Worm (Caenorhabditis elegans) whole organism, young adult: Measurements from ENCODE around the gene srh-251.

Source experiments
- B0261.1 ChIP-seq: sonication (generic microtip); optimal IDR thresholded peaks from 2 replicates; lab custom pipeline; 2016; ENCODE audit warnings: mild to moderate bottlenecking, missing genetic modification characterization, moderate library complexity, missing compliant biosample characterization
- B0336.3 ChIP-seq: fragments of 200-800 bp; sonication (Bioruptor generic); IDR thresholded peaks from 2 replicates; pipeline ENCODE4 v1.3.6; 2022; ENCODE audit warnings: missing genetic modification characterization, missing compliant biosample characterization
- F10E7.11 ChIP-seq: sonication (generic microtip); optimal IDR thresholded peaks from 2 replicates; lab custom pipeline; 2017; ENCODE audit warnings: mild to moderate bottlenecking, missing genetic modification characterization, moderate library complexity, missing compliant biosample characterization
- F55B11.4 ChIP-seq: sonication (generic microtip); optimal IDR thresholded peaks from 2 replicates; lab custom pipeline; 2016; ENCODE audit warnings: missing compliant biosample characterization, missing genetic modification characterization, borderline replicate concordance; ENCODE audit not compliant: insufficient read depth
- T07F8.4 ChIP-seq: sonication (generic microtip); optimal IDR thresholded peaks from 2 replicates; lab custom pipeline; 2016; ENCODE audit warnings: mild to moderate bottlenecking, missing genetic modification characterization, moderate library complexity, missing compliant biosample characterization
- Y53G8AR.9 ChIP-seq: fragments of 200-800 bp; sonication (Bioruptor generic); conservative IDR thresholded peaks from 2 replicates; pipeline ENCODE4 v1.3.6; 2022; ENCODE audit warnings: missing genetic modification reagents, missing genetic modification characterization, missing compliant biosample characterization
- Y79H2A.3 ChIP-seq: fragments of 200-800 bp; sonication (Bioruptor generic); conservative IDR thresholded peaks from 2 replicates; pipeline ENCODE4 v1.3.6; 2022; ENCODE audit warnings: missing genetic modification reagents, missing genetic modification characterization, missing compliant biosample characterization
- ama-1 ChIP-seq, 3 experiments: fragments of 150-350 bp in 1 of 3; sonication (generic microtip) in 2 of 3; optimal IDR thresholded peaks; 2 replicates each; lab custom pipeline; 2014 to 2018; ENCODE audit warnings: missing biosample characterization in 2 of 3, missing genetic modification characterization in 2 of 3, missing genetic modification reagents in 2 of 3
- atf-7 ChIP-seq: sonication (generic microtip); optimal IDR thresholded peaks from 2 replicates; lab custom pipeline; 2017; ENCODE audit warnings: mild to moderate bottlenecking, missing genetic modification characterization, missing compliant biosample characterization
- attf-3 ChIP-seq: fragments of 200-800 bp; sonication (Bioruptor generic); conservative IDR thresholded peaks from 2 replicates; pipeline ENCODE4 v1.3.6; 2022; ENCODE audit warnings: missing genetic modification reagents, missing genetic modification characterization, missing compliant biosample characterization
- attf-5 ChIP-seq: fragments of 200-800 bp; sonication (Bioruptor generic); optimal IDR thresholded peaks from 2 replicates; lab custom pipeline; 2018; ENCODE audit warnings: mild to moderate bottlenecking, missing genetic modification characterization, missing compliant biosample characterization
- attf-6 ChIP-seq: fragments of 200-800 bp; sonication (Bioruptor generic); IDR thresholded peaks from 2 replicates; pipeline ENCODE4 v1.3.6; 2022; ENCODE audit warnings: missing genetic modification reagents, missing genetic modification characterization, missing compliant biosample characterization
- bed-1 ChIP-seq: fragments of 200-800 bp; sonication (Bioruptor generic); IDR thresholded peaks from 2 replicates; pipeline ENCODE4 v1.3.6; 2022; ENCODE audit warnings: missing genetic modification reagents, missing genetic modification characterization, missing compliant biosample characterization
- ccch-3 ChIP-seq: fragments of 200-800 bp; sonication (Bioruptor generic); optimal IDR thresholded peaks from 2 replicates; lab custom pipeline; 2018; ENCODE audit warnings: mild to moderate bottlenecking, missing genetic modification characterization, missing compliant biosample characterization
- cebp-1 ChIP-seq, 2 experiments: fragments of 200-800 bp in 1 of 2; sonication (Bioruptor generic) in 1 of 2; sonication (generic microtip) in 1 of 2; IDR thresholded peaks in 1 of 2; optimal IDR thresholded peaks in 1 of 2; 2 replicates each; pipeline versions ENCODE4 v1.3.6 to Lab custom; 2017 to 2022; ENCODE audit warnings: missing compliant biosample characterization in 2 of 2, missing genetic modification characterization in 2 of 2, mild to moderate bottlenecking in 1 of 2, missing genetic modification reagents in 1 of 2, moderate library complexity in 1 of 2
- ceh-40 ChIP-seq: fragments of 200-800 bp; sonication (Bioruptor generic); IDR thresholded peaks from 2 replicates; pipeline ENCODE4 v1.3.6; 2022; ENCODE audit warnings: missing genetic modification characterization, missing compliant biosample characterization
- ceh-58 ChIP-seq: fragments of 200-800 bp; sonication (Bioruptor generic); IDR thresholded peaks from 2 replicates; pipeline ENCODE4 v1.3.6; 2022; ENCODE audit warnings: missing genetic modification characterization, missing compliant biosample characterization
- ceh-79 ChIP-seq: sonication (generic microtip); optimal IDR thresholded peaks from 2 replicates; lab custom pipeline; 2017; ENCODE audit warnings: mild to moderate bottlenecking, missing genetic modification characterization, missing compliant biosample characterization
- die-1 ChIP-seq: sonication (generic microtip); optimal IDR thresholded peaks from 2 replicates; lab custom pipeline; 2016; ENCODE audit warnings: missing genotype, mild to moderate bottlenecking, missing genetic modification characterization, missing compliant biosample characterization
- dpff-1 ChIP-seq: sonication (generic microtip); optimal IDR thresholded peaks from 2 replicates; lab custom pipeline; 2017; ENCODE audit warnings: mild to moderate bottlenecking, missing genetic modification characterization, missing compliant biosample characterization
- egl-18 ChIP-seq: fragments of 200-800 bp; sonication (Bioruptor generic); IDR thresholded peaks from 2 replicates; pipeline ENCODE4 v1.3.6; 2022; ENCODE audit warnings: missing genetic modification reagents, missing genetic modification characterization, missing compliant biosample characterization
- egrh-3 ChIP-seq: fragments of 200-800 bp; sonication (Bioruptor generic); IDR thresholded peaks from 2 replicates; pipeline ENCODE4 v1.3.6; 2022; ENCODE audit warnings: missing genetic modification reagents, missing genetic modification characterization, missing compliant biosample characterization
- ets-4 ChIP-seq: fragments of 200-800 bp; sonication (Bioruptor generic); optimal IDR thresholded peaks from 2 replicates; lab custom pipeline; 2018; ENCODE audit warnings: mild to moderate bottlenecking, missing genetic modification characterization, missing compliant biosample characterization
- him-1 ChIP-seq: sonication (generic microtip); optimal IDR thresholded peaks from 2 replicates; lab custom pipeline; 2016; ENCODE audit warnings: missing genotype, missing genetic modification reagents, missing genetic modification characterization, missing compliant biosample characterization
- hsf-1 ChIP-seq: fragments of 200-800 bp; sonication (Bioruptor generic); IDR thresholded peaks from 2 replicates; pipeline ENCODE4 v1.3.6; 2022; ENCODE audit warnings: missing genetic modification reagents, missing genetic modification characterization, missing compliant biosample characterization
- let-607 ChIP-seq, 2 experiments: fragments of 200-800 bp in 1 of 2; sonication (Bioruptor generic) in 1 of 2; sonication (generic microtip) in 1 of 2; optimal IDR thresholded peaks; 2 replicates each; lab custom pipeline; 2016 to 2018; ENCODE audit warnings: mild to moderate bottlenecking in 2 of 2, missing compliant biosample characterization in 2 of 2, missing genetic modification characterization in 2 of 2, moderate library complexity in 2 of 2, missing genotype in 1 of 2
- lin-26 ChIP-seq: fragments of 200-800 bp; sonication (Bioruptor generic); IDR thresholded peaks from 2 replicates; pipeline ENCODE4 v1.3.6; 2022; ENCODE audit warnings: missing genetic modification reagents, missing genetic modification characterization, missing compliant biosample characterization
- lin-35 ChIP-seq, 3 experiments: fragments of 150-350 bp in 2 of 3; sonication (generic microtip) in 1 of 3; optimal IDR thresholded peaks; 2 replicates each; lab custom pipeline; 2014 to 2018; ENCODE audit warnings: missing biosample characterization in 3 of 3, missing genetic modification characterization in 3 of 3, missing genetic modification reagents in 3 of 3
- lin-40 ChIP-seq: sonication (generic microtip); optimal IDR thresholded peaks from 2 replicates; lab custom pipeline; 2016; ENCODE audit warnings: missing genetic modification characterization, mild to moderate bottlenecking, missing compliant biosample characterization, missing genotype, missing genetic modification reagents
- lsl-1 ChIP-seq: fragments of 200-800 bp; sonication (Bioruptor generic); optimal IDR thresholded peaks from 2 replicates; lab custom pipeline; 2018; ENCODE audit warnings: mild to moderate bottlenecking, missing genetic modification characterization, moderate library complexity, missing compliant biosample characterization
- madf-3 ChIP-seq: fragments of 200-800 bp; sonication (Bioruptor generic); IDR thresholded peaks from 2 replicates; pipeline ENCODE4 v1.3.6; 2022; ENCODE audit warnings: missing genetic modification reagents, missing genetic modification characterization, missing compliant biosample characterization
- madf-8 ChIP-seq: fragments of 200-800 bp; sonication (Bioruptor generic); conservative IDR thresholded peaks from 2 replicates; pipeline ENCODE4 v1.3.6; 2022; ENCODE audit warnings: missing genetic modification reagents, missing genetic modification characterization, missing compliant biosample characterization
- mel-28 ChIP-seq: sonication (generic microtip); optimal IDR thresholded peaks from 2 replicates; lab custom pipeline; 2016; ENCODE audit warnings: borderline replicate concordance, mild to moderate bottlenecking, missing genetic modification characterization, missing compliant biosample characterization
- mes-4 ChIP-seq: sonication (generic microtip); optimal IDR thresholded peaks from 2 replicates; lab custom pipeline; 2016; ENCODE audit warnings: missing genotype, missing genetic modification characterization, missing compliant biosample characterization
- mxl-1 ChIP-seq: sonication (generic microtip); optimal IDR thresholded peaks from 2 replicates; lab custom pipeline; 2016; ENCODE audit warnings: missing genetic modification characterization, missing compliant biosample characterization
- nhr-80 ChIP-seq: sonication (generic microtip); optimal IDR thresholded peaks from 2 replicates; lab custom pipeline; 2016; ENCODE audit warnings: missing genetic modification characterization, missing compliant biosample characterization
- nhr-90 ChIP-seq: sonication (generic microtip); optimal IDR thresholded peaks from 2 replicates; lab custom pipeline; 2016; ENCODE audit warnings: missing genotype, mild to moderate bottlenecking, missing genetic modification characterization, missing compliant biosample characterization
- pha-4 ChIP-seq: fragments of 150-350 bp; sonication (generic microtip); optimal IDR thresholded peaks from 2 replicates; lab custom pipeline; 2014; ENCODE audit warnings: missing biosample characterization, missing genetic modification reagents, missing genetic modification characterization
- rpc-1 ChIP-seq, 2 experiments: fragments of 150-350 bp in 1 of 2; sonication (generic microtip) in 1 of 2; optimal IDR thresholded peaks; 2 replicates each; lab custom pipeline; 2014 to 2018; ENCODE audit warnings: missing biosample characterization in 1 of 2, missing genetic modification characterization in 1 of 2, missing genetic modification reagents in 1 of 2, missing genotype in 1 of 2
- snpc-1.1 ChIP-seq: sonication (generic microtip); optimal IDR thresholded peaks from 2 replicates; lab custom pipeline; 2017; ENCODE audit warnings: missing genetic modification characterization, mild to moderate bottlenecking, missing compliant biosample characterization, antibody characterized with exemption, moderate library complexity, missing genotype, missing genetic modification reagents; ENCODE audit not compliant: insufficient read depth
- zfh-2 ChIP-seq: fragments of 200-800 bp; sonication (Bioruptor generic); conservative IDR thresholded peaks from 2 replicates; pipeline ENCODE4 v1.3.6; 2022; ENCODE audit warnings: missing genetic modification reagents, missing genetic modification characterization, missing compliant biosample characterization
- zim-3 ChIP-seq: sonication (generic microtip); optimal IDR thresholded peaks from 2 replicates; lab custom pipeline; 2017; ENCODE audit warnings: mild to moderate bottlenecking, missing genetic modification characterization, moderate library complexity, missing compliant biosample characterization
- ztf-18 ChIP-seq: sonication (generic microtip); optimal IDR thresholded peaks from 2 replicates; lab custom pipeline; 2016; ENCODE audit warnings: missing genotype, mild to moderate bottlenecking, missing genetic modification characterization, missing compliant biosample characterization
- ztf-22 ChIP-seq: fragments of 200-800 bp; sonication (Bioruptor generic); optimal IDR thresholded peaks from 2 replicates; lab custom pipeline; 2018; ENCODE audit warnings: mild to moderate bottlenecking, missing genetic modification characterization, moderate library complexity, missing compliant biosample characterization
- ztf-25 ChIP-seq: fragments of 200-800 bp; sonication (Bioruptor generic); IDR thresholded peaks from 2 replicates; pipeline ENCODE4 v1.3.6; 2022; ENCODE audit warnings: missing genetic modification reagents, missing genetic modification characterization, missing compliant biosample characterization
- ztf-6 ChIP-seq: fragments of 200-800 bp; sonication (Bioruptor generic); IDR thresholded peaks from 2 replicates; pipeline ENCODE4 v1.3.6; 2022; ENCODE audit warnings: missing genetic modification reagents, missing genetic modification characterization, missing compliant biosample characterization

The srh-251 gene

ce11 chrV:15397139-15397538 is 17.4 kb upstream of the srh-251 start (continued):
- no peak for TF ChIP-seq cebp-1 (GFP tag; IDR thresholded peaks at IDR 0.05; lab: Robert Waterston, UW)
- no peak for TF ChIP-seq cebp-1 (tag; optimal IDR thresholded peaks at IDR 0.05; lab: Kevin White, UChicago)
- peak; percentile 50; the same call in 1 of the 2 replicates for TF ChIP-seq lin-26 (GFP tag; lab: Robert Waterston, UW)
- peak; percentile 34 for TF ChIP-seq snpc-1.1 (tag; lab: Kevin White, UChicago)
- TF ChIP-seq attf-5 (GFP tag; lab: Kevin White, UChicago), result no peak
- no peak for TF ChIP-seq ceh-79
- TF ChIP-seq ztf-18, result no peak
- TF ChIP-seq nhr-80 (tag; lab: Kevin White, UChicago), result no peak
- TF ChIP-seq lsl-1 (GFP tag; lab: Kevin White, UChicago), result peak; percentile 37
- TF ChIP-seq attf-3 (GFP tag; lab: Robert Waterston, UW), result no peak
- no peak for TF ChIP-seq mes-4 (tag; lab: Kevin White, UChicago)
- TF ChIP-seq madf-3 (GFP tag; lab: Robert Waterston, UW), result 0 out of 2 replicates have a peak, but pooled peaks have one; percentile 16
- TF ChIP-seq lin-40 (tag; lab: Kevin White, UChicago), result no peak
- TF ChIP-seq pha-4 (tag; lab: Kevin White, UChicago), result no peak
- TF ChIP-seq F55B11.4, result no peak
- peak; percentile 75 for TF ChIP-seq Y53G8AR.9
- peak; percentile 21; the same call in 1 of the 2 replicates for TF ChIP-seq Y79H2A.3
- no peak for TF ChIP-seq T07F8.4 (tag; lab: Kevin White, UChicago)
- TF ChIP-seq zfh-2 (GFP tag; lab: Robert Waterston, UW), result no peak
- no peak for TF ChIP-seq rpc-1 (optimal IDR thresholded peaks at IDR 0.05; lab: Kevin White, UChicago)
- TF ChIP-seq rpc-1 (tag; optimal IDR thresholded peaks at IDR 0.05; lab: Kevin White, UChicago), result peak; percentile 10
- peak; percentile 83 for TF ChIP-seq hsf-1 (GFP tag; lab: Robert Waterston, UW)
- TF ChIP-seq mel-28 (tag; lab: Kevin White, UChicago), result no peak
- TF ChIP-seq him-1 (tag; lab: Kevin White, UChicago), result peak; percentile 37
- TF ChIP-seq B0336.3 (GFP tag; lab: Robert Waterston, UW), result peak; percentile 72; the same call in 1 of the 2 replicates
- TF ChIP-seq madf-8, result peak; percentile 34; the same call in 1 of the 2 replicates
- peak in 1 of 3 experiments; percentile 2 for TF ChIP-seq lin-35 (GFP tag; optimal IDR thresholded peaks at IDR 0.05; lab: Kevin White, UChicago)
- TF ChIP-seq ama-1 (optimal IDR thresholded peaks at IDR 0.05; lab: Kevin White, UChicago), result no peak
- peak in 1 of 2 experiments; percentile 28 for TF ChIP-seq ama-1 (GFP tag; optimal IDR thresholded peaks at IDR 0.05; lab: Kevin White, UChicago)
- TF ChIP-seq atf-7 (tag; lab: Kevin White, UChicago), result no peak
- no peak for TF ChIP-seq ztf-22 (GFP tag; lab: Kevin White, UChicago)
- TF ChIP-seq ztf-6 (GFP tag; lab: Robert Waterston, UW), result no peak
- TF ChIP-seq bed-1, result no peak
- no peak for TF ChIP-seq let-607 (tag; optimal IDR thresholded peaks at IDR 0.05; lab: Kevin White, UChicago)
- peak; percentile 12 for TF ChIP-seq B0261.1
- no peak for TF ChIP-seq mxl-1 (tag; lab: Kevin White, UChicago)

DNA sequence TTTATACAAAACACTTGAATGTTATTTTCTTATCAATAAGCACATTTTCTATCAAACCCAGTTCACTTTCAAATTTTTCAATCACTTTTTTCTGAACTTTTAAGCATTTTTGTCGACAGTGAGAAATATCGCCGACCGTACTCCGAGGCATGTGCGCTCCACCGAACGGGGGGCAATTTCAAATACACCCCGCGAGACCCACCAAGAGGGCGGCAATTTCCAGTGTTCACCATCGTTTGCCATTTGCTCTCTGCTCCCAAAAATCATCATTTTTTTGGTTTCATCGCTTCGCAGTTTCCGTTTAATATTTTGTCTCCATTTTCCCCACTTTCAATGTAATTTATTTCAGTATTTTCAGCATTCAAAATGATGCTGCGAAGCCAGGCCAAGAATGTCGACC is 15.6 kb upstream of the srh-251 start, which contains the start of gene cyb-3:
Gene cyb-3, plus strand, starts transcription at position 350 of the 400 bp plus-strand sequence.
- TF ChIP-seq die-1, result no peak
- TF ChIP-seq attf-6, result no peak
- no peak for TF ChIP-seq egl-18
- no peak for TF ChIP-seq ceh-58 (GFP tag; lab: Robert Waterston, UW)
- TF ChIP-seq bed-1, result no peak
- TF ChIP-seq ztf-18, result peak; percentile 20
- peak; percentile 89 for TF ChIP-seq madf-3 (GFP tag; lab: Robert Waterston, UW)
- no peak for TF ChIP-seq dpff-1 (tag; lab: Kevin White, UChicago)
- no peak for TF ChIP-seq attf-3 (GFP tag; lab: Robert Waterston, UW)
- TF ChIP-seq ccch-3 (GFP tag; lab: Kevin White, UChicago), result no peak
- TF ChIP-seq nhr-90, result no peak
- TF ChIP-seq mel-28 (tag; lab: Kevin White, UChicago), result no peak
- no peak for TF ChIP-seq pha-4 (tag; lab: Kevin White, UChicago)
- TF ChIP-seq zim-3 (tag; lab: Kevin White, UChicago), result no peak
- TF ChIP-seq T07F8.4 (tag; lab: Kevin White, UChicago), result no peak
- no peak for TF ChIP-seq ceh-40 (GFP tag; lab: Robert Waterston, UW)
- TF ChIP-seq F10E7.11 (tag; lab: Kevin White, UChicago), result no peak
- TF ChIP-seq ets-4, result no peak
- TF ChIP-seq egrh-3 (GFP tag; lab: Robert Waterston, UW), result no peak
- no peak for TF ChIP-seq ztf-25 (GFP tag; lab: Robert Waterston, UW)
- no peak for TF ChIP-seq ceh-79
